Fruit fly (Drosophila melanogaster) S2 (cell line): ENCODE results near the gene CG1288.

ENCODE experiments used
- CG8478 ChIP-seq: fragments of >200 bp; optimal IDR thresholded peaks from 2 replicates; lab custom pipeline; 2018
- CTCF ChIP-seq, 2 experiments: fragments of >200 bp; optimal IDR thresholded peaks; 2 replicates each; lab custom pipeline; 2018

CG1288 gene

dm6 chr3R:7174755-7175154 is 33.5 kb downstream of the CG1288 start:
- no peak for TF ChIP-seq CG8478 (lab: Kevin White, UChicago)
- no peak for TF ChIP-seq CTCF (optimal IDR thresholded peaks at IDR 0.05; lab: Kevin White, UChicago)

- TF ChIP-seq CG8478 (lab: Kevin White, UChicago) (no peak), CTCF (optimal IDR thresholded peaks at IDR 0.05; lab: Kevin White, UChicago) (no peak)
These were observed 35.3 kb downstream of the CG1288 start for dm6 chr3R:7172978-7173377.

dm6 chr3R:7171384-7172099 is 36.7 kb downstream of the CG1288 start:
- TF ChIP-seq CG8478 (lab: Kevin White, UChicago) (no peak), CTCF (optimal IDR thresholded peaks at IDR 0.05; lab: Kevin White, UChicago) (no peak)

- TF ChIP-seq CG8478 (lab: Kevin White, UChicago) (no peak), CTCF (optimal IDR thresholded peaks at IDR 0.05; lab: Kevin White, UChicago) (no peak)
These were observed 38.3 kb downstream of the CG1288 start for dm6 chr3R:7169927-7170326.

dm6 chr3R:7162356-7163289 is 45.6 kb downstream of the CG1288 start, which contains the start of gene sas:
Gene sas, plus strand, starts transcription at chr3R:7162808.
- TF ChIP-seq CG8478 (lab: Kevin White, UChicago) = no peak
- no peak for TF ChIP-seq CTCF (optimal IDR thresholded peaks at IDR 0.05; lab: Kevin White, UChicago)

- TF ChIP-seq CTCF (optimal IDR thresholded peaks at IDR 0.05; lab: Kevin White, UChicago) (no peak), CG8478 (lab: Kevin White, UChicago) (no peak)
These were observed 48.6 kb downstream of the CG1288 start for dm6 chr3R:7159615-7160014.

dm6 chr3R:7157102-7157501 is 51.1 kb downstream of the CG1288 start:
- TF ChIP-seq CG8478 (lab: Kevin White, UChicago) = no peak
- no peak for TF ChIP-seq CTCF (optimal IDR thresholded peaks at IDR 0.05; lab: Kevin White, UChicago)
